Worm (Caenorhabditis elegans) whole organism, mixed stage, embryonic: ENCODE results near the gene dsl-4.

ENCODE experiments used
- blmp-1 ChIP-seq: fragments of 150-350 bp; optimal IDR thresholded peaks from 2 replicates; lab custom pipeline; 2014; ENCODE audit warnings: missing biosample characterization, missing genetic modification characterization
- elt-3 ChIP-seq: fragments of 150-350 bp; optimal IDR thresholded peaks from 2 replicates; lab custom pipeline; 2014; ENCODE audit warnings: missing biosample characterization, missing genetic modification characterization
- lin-13 ChIP-seq: fragments of 150-350 bp; optimal IDR thresholded peaks from 2 replicates; lab custom pipeline; 2014; ENCODE audit warnings: missing biosample characterization, missing genetic modification characterization
- lsy-2 ChIP-seq: fragments of 150-350 bp; optimal IDR thresholded peaks from 2 replicates; lab custom pipeline; 2014; ENCODE audit warnings: missing biosample characterization, missing genetic modification characterization
- nhr-12 ChIP-seq: fragments of 150-350 bp; optimal IDR thresholded peaks from 2 replicates; lab custom pipeline; 2014; ENCODE audit warnings: missing biosample characterization, missing genetic modification characterization
- nhr-237 ChIP-seq: fragments of 150-350 bp; optimal IDR thresholded peaks from 2 replicates; lab custom pipeline; 2014; ENCODE audit warnings: missing biosample characterization, missing genetic modification characterization
- nhr-28 ChIP-seq: fragments of 150-350 bp; optimal IDR thresholded peaks from 2 replicates; lab custom pipeline; 2014; ENCODE audit warnings: missing biosample characterization, missing genetic modification characterization
- snpc-4 ChIP-seq: fragments of 150-350 bp; optimal IDR thresholded peaks from 2 replicates; lab custom pipeline; 2014; ENCODE audit warnings: missing biosample characterization, missing genetic modification characterization
- unc-120 ChIP-seq: sonication (generic microtip); optimal IDR thresholded peaks from 2 replicates; lab custom pipeline; 2017; ENCODE audit warnings: missing genetic modification characterization, missing compliant biosample characterization; ENCODE audit not compliant: poor library complexity, severe bottlenecking
- unc-39 ChIP-seq: fragments of 150-350 bp; optimal IDR thresholded peaks from 2 replicates; lab custom pipeline; 2014; ENCODE audit warnings: missing biosample characterization, missing genetic modification characterization
- unc-62 ChIP-seq: fragments of 150-350 bp; optimal IDR thresholded peaks from 2 replicates; lab custom pipeline; 2014; ENCODE audit warnings: missing biosample characterization, missing genetic modification reagents, missing genetic modification characterization

- TF ChIP-seq nhr-12 (tag; lab: Kevin White, UChicago): no peak
- no peak for TF ChIP-seq lsy-2
- TF ChIP-seq unc-39 (tag; lab: Kevin White, UChicago): no peak
- TF ChIP-seq nhr-28 (tag; lab: Kevin White, UChicago): no peak
- TF ChIP-seq snpc-4 (tag; lab: Kevin White, UChicago): no peak
- no peak for TF ChIP-seq lin-13
- no peak for TF ChIP-seq unc-120
- TF ChIP-seq unc-62: no peak
- TF ChIP-seq nhr-237: no peak
- TF ChIP-seq elt-3: no peak
- no peak for TF ChIP-seq blmp-1 (tag; lab: Kevin White, UChicago)
These were observed 41.0 kb upstream of the dsl-4 start, which contains the start of gene dyc-1 for ce11 chrX:14049235-14049634.
